Worm (Caenorhabditis elegans) whole organism, young adult: Measurements from ENCODE around the gene ipmk-1.

Source experiments
- C06A6.2 ChIP-seq: fragments of 200-800 bp; sonication (Bioruptor generic); conservative IDR thresholded peaks from 2 replicates; pipeline ENCODE4 v1.3.6; 2022; ENCODE audit warnings: missing genetic modification characterization, missing compliant biosample characterization
- C17E4.6 ChIP-seq: fragments of 200-800 bp; sonication (Bioruptor generic); IDR thresholded peaks from 2 replicates; pipeline ENCODE4 v1.3.6; 2022; ENCODE audit warnings: missing genetic modification reagents, missing genetic modification characterization, missing compliant biosample characterization
- F23B12.7 ChIP-seq: sonication (generic microtip); optimal IDR thresholded peaks from 2 replicates; lab custom pipeline; 2017; ENCODE audit warnings: missing genetic modification characterization, mild to moderate bottlenecking, missing compliant biosample characterization, antibody characterized with exemption, moderate library complexity; ENCODE audit not compliant: insufficient read depth
- F33H1.4 ChIP-seq: fragments of 200-800 bp; sonication (Bioruptor generic); IDR thresholded peaks from 2 replicates; pipeline ENCODE4 v1.3.6; 2022; ENCODE audit warnings: missing genetic modification reagents, missing genetic modification characterization, missing compliant biosample characterization
- F52B5.7 ChIP-seq: sonication (generic microtip); optimal IDR thresholded peaks from 2 replicates; lab custom pipeline; 2016; ENCODE audit warnings: mild to moderate bottlenecking, missing genetic modification characterization, missing compliant biosample characterization
- F57A8.1 ChIP-seq: fragments of 200-800 bp; sonication (Bioruptor generic); optimal IDR thresholded peaks from 2 replicates; lab custom pipeline; 2018; ENCODE audit warnings: mild to moderate bottlenecking, missing genetic modification characterization, moderate library complexity, missing compliant biosample characterization
- K11D2.4 ChIP-seq: fragments of 200-800 bp; sonication (Bioruptor generic); IDR thresholded peaks from 2 replicates; pipeline ENCODE4 v1.3.6; 2022; ENCODE audit warnings: missing genetic modification reagents, missing genetic modification characterization, missing compliant biosample characterization
- T26A5.8 ChIP-seq: sonication (generic microtip); optimal IDR thresholded peaks from 2 replicates; lab custom pipeline; 2016; ENCODE audit warnings: missing genetic modification characterization, missing compliant biosample characterization
- Y56A3A.18 ChIP-seq: fragments of 200-800 bp; sonication (Bioruptor generic); IDR thresholded peaks from 2 replicates; pipeline ENCODE4 v1.3.6; 2022; ENCODE audit warnings: missing genetic modification reagents, missing genetic modification characterization, missing compliant biosample characterization
- Y67H2A.10 ChIP-seq: fragments of 200-800 bp; sonication (Bioruptor generic); conservative IDR thresholded peaks from 2 replicates; pipeline ENCODE4 v1.3.6; 2022; ENCODE audit warnings: missing genetic modification reagents, missing genetic modification characterization, missing compliant biosample characterization
- Y79H2A.3 ChIP-seq: fragments of 200-800 bp; sonication (Bioruptor generic); conservative IDR thresholded peaks from 2 replicates; pipeline ENCODE4 v1.3.6; 2022; ENCODE audit warnings: missing genetic modification reagents, missing genetic modification characterization, missing compliant biosample characterization
- ZK185.1 ChIP-seq: sonication (generic microtip); optimal IDR thresholded peaks from 2 replicates; lab custom pipeline; 2016; ENCODE audit warnings: mild to moderate bottlenecking, missing genetic modification characterization, missing compliant biosample characterization; ENCODE audit not compliant: poor library complexity, severe bottlenecking
- akir-1 ChIP-seq: fragments of 200-800 bp; sonication (Bioruptor generic); optimal IDR thresholded peaks from 2 replicates; lab custom pipeline; 2018; ENCODE audit warnings: mild to moderate bottlenecking, missing genetic modification characterization, moderate library complexity, missing compliant biosample characterization
- attf-6 ChIP-seq: fragments of 200-800 bp; sonication (Bioruptor generic); IDR thresholded peaks from 2 replicates; pipeline ENCODE4 v1.3.6; 2022; ENCODE audit warnings: missing genetic modification reagents, missing genetic modification characterization, missing compliant biosample characterization
- cebp-1 ChIP-seq, 2 experiments: fragments of 200-800 bp in 1 of 2; sonication (Bioruptor generic) in 1 of 2; sonication (generic microtip) in 1 of 2; IDR thresholded peaks in 1 of 2; optimal IDR thresholded peaks in 1 of 2; 2 replicates each; pipeline versions ENCODE4 v1.3.6 to Lab custom; 2017 to 2022; ENCODE audit warnings: missing compliant biosample characterization in 2 of 2, missing genetic modification characterization in 2 of 2, mild to moderate bottlenecking in 1 of 2, missing genetic modification reagents in 1 of 2, moderate library complexity in 1 of 2
- ceh-27 ChIP-seq: fragments of 200-800 bp; sonication (Bioruptor generic); optimal IDR thresholded peaks from 2 replicates; lab custom pipeline; 2018; ENCODE audit warnings: mild to moderate bottlenecking, missing genetic modification characterization, moderate library complexity, missing compliant biosample characterization
- ceh-58 ChIP-seq: fragments of 200-800 bp; sonication (Bioruptor generic); IDR thresholded peaks from 2 replicates; pipeline ENCODE4 v1.3.6; 2022; ENCODE audit warnings: missing genetic modification characterization, missing compliant biosample characterization
- ceh-79 ChIP-seq: sonication (generic microtip); optimal IDR thresholded peaks from 2 replicates; lab custom pipeline; 2017; ENCODE audit warnings: mild to moderate bottlenecking, missing genetic modification characterization, missing compliant biosample characterization
- die-1 ChIP-seq: sonication (generic microtip); optimal IDR thresholded peaks from 2 replicates; lab custom pipeline; 2016; ENCODE audit warnings: missing genotype, mild to moderate bottlenecking, missing genetic modification characterization, missing compliant biosample characterization
- dpff-1 ChIP-seq: sonication (generic microtip); optimal IDR thresholded peaks from 2 replicates; lab custom pipeline; 2017; ENCODE audit warnings: mild to moderate bottlenecking, missing genetic modification characterization, missing compliant biosample characterization
- efl-1 ChIP-seq: fragments of 150-350 bp; optimal IDR thresholded peaks from 2 replicates; lab custom pipeline; 2014; ENCODE audit warnings: missing biosample characterization, missing genetic modification reagents, missing genetic modification characterization
- egl-18 ChIP-seq: fragments of 200-800 bp; sonication (Bioruptor generic); IDR thresholded peaks from 2 replicates; pipeline ENCODE4 v1.3.6; 2022; ENCODE audit warnings: missing genetic modification reagents, missing genetic modification characterization, missing compliant biosample characterization
- egl-44 ChIP-seq: fragments of 200-800 bp; sonication (Bioruptor generic); IDR thresholded peaks from 2 replicates; pipeline ENCODE4 v1.3.6; 2022; ENCODE audit warnings: missing genetic modification reagents, missing genetic modification characterization, missing compliant biosample characterization
- ets-4 ChIP-seq: fragments of 200-800 bp; sonication (Bioruptor generic); optimal IDR thresholded peaks from 2 replicates; lab custom pipeline; 2018; ENCODE audit warnings: mild to moderate bottlenecking, missing genetic modification characterization, missing compliant biosample characterization
- gei-17 ChIP-seq: fragments of 200-800 bp; sonication (Bioruptor generic); optimal IDR thresholded peaks from 2 replicates; lab custom pipeline; 2018; ENCODE audit warnings: mild to moderate bottlenecking, missing genetic modification characterization, missing compliant biosample characterization
- him-1 ChIP-seq: sonication (generic microtip); optimal IDR thresholded peaks from 2 replicates; lab custom pipeline; 2016; ENCODE audit warnings: missing genotype, missing genetic modification reagents, missing genetic modification characterization, missing compliant biosample characterization
- hlh-26 ChIP-seq: fragments of 200-800 bp; sonication (Bioruptor generic); conservative IDR thresholded peaks from 2 replicates; pipeline ENCODE4 v1.3.6; 2022; ENCODE audit warnings: missing genetic modification reagents, missing genetic modification characterization, missing compliant biosample characterization
- hsf-1 ChIP-seq: fragments of 200-800 bp; sonication (Bioruptor generic); IDR thresholded peaks from 2 replicates; pipeline ENCODE4 v1.3.6; 2022; ENCODE audit warnings: missing genetic modification reagents, missing genetic modification characterization, missing compliant biosample characterization
- lag-1 ChIP-seq: fragments of 200-800 bp; sonication (Bioruptor generic); IDR thresholded peaks from 2 replicates; pipeline ENCODE4 v1.3.6; 2022; ENCODE audit warnings: missing genetic modification reagents, missing genetic modification characterization, missing compliant biosample characterization
- lin-35 ChIP-seq, 3 experiments: fragments of 150-350 bp in 2 of 3; sonication (generic microtip) in 1 of 3; optimal IDR thresholded peaks; 2 replicates each; lab custom pipeline; 2014 to 2018; ENCODE audit warnings: missing biosample characterization in 3 of 3, missing genetic modification characterization in 3 of 3, missing genetic modification reagents in 3 of 3
- lin-40 ChIP-seq: sonication (generic microtip); optimal IDR thresholded peaks from 2 replicates; lab custom pipeline; 2016; ENCODE audit warnings: missing genetic modification characterization, mild to moderate bottlenecking, missing compliant biosample characterization, missing genotype, missing genetic modification reagents
- mel-28 ChIP-seq: sonication (generic microtip); optimal IDR thresholded peaks from 2 replicates; lab custom pipeline; 2016; ENCODE audit warnings: borderline replicate concordance, mild to moderate bottlenecking, missing genetic modification characterization, missing compliant biosample characterization
- mxl-1 ChIP-seq: sonication (generic microtip); optimal IDR thresholded peaks from 2 replicates; lab custom pipeline; 2016; ENCODE audit warnings: missing genetic modification characterization, missing compliant biosample characterization
- nhr-120 ChIP-seq: fragments of 200-800 bp; sonication (Bioruptor generic); IDR thresholded peaks from 2 replicates; pipeline ENCODE4 v1.3.6; 2022; ENCODE audit warnings: missing genetic modification characterization, missing compliant biosample characterization
- nhr-27 ChIP-seq: fragments of 200-800 bp; sonication (Bioruptor generic); optimal IDR thresholded peaks from 2 replicates; lab custom pipeline; 2018; ENCODE audit warnings: mild to moderate bottlenecking, missing genetic modification characterization, moderate library complexity, missing compliant biosample characterization
- sdz-38 ChIP-seq: sonication (generic microtip); optimal IDR thresholded peaks from 2 replicates; lab custom pipeline; 2016; ENCODE audit warnings: missing genotype, missing genetic modification characterization, missing compliant biosample characterization
- snpc-1.1 ChIP-seq: sonication (generic microtip); optimal IDR thresholded peaks from 2 replicates; lab custom pipeline; 2017; ENCODE audit warnings: missing genetic modification characterization, mild to moderate bottlenecking, missing compliant biosample characterization, antibody characterized with exemption, moderate library complexity, missing genotype, missing genetic modification reagents; ENCODE audit not compliant: insufficient read depth
- snpc-1.3 ChIP-seq: sonication (generic microtip); optimal IDR thresholded peaks from 2 replicates; lab custom pipeline; 2017; ENCODE audit warnings: missing genetic modification characterization, mild to moderate bottlenecking, missing compliant biosample characterization, antibody characterized with exemption, moderate library complexity, missing genotype, missing genetic modification reagents; ENCODE audit not compliant: insufficient read depth
- snpc-4 ChIP-seq, 5 experiments: fragments of 150-350 bp in 1 of 5; sonication (generic microtip) in 4 of 5; optimal IDR thresholded peaks; 2 replicates each; lab custom pipeline; 2014 to 2018; ENCODE audit warnings: missing genetic modification characterization in 5 of 5, missing biosample characterization in 3 of 5, antibody characterized with exemption in 2 of 5, mild to moderate bottlenecking in 2 of 5, missing compliant biosample characterization in 2 of 5, missing genotype in 2 of 5, moderate library complexity in 2 of 5, missing genetic modification reagents in 1 of 5
- sptf-2 ChIP-seq: fragments of 200-800 bp; sonication (Bioruptor generic); optimal IDR thresholded peaks from 2 replicates; lab custom pipeline; 2018; ENCODE audit warnings: mild to moderate bottlenecking, missing genetic modification characterization, missing compliant biosample characterization
- tlf-1 ChIP-seq: fragments of 200-800 bp; sonication (Bioruptor generic); optimal IDR thresholded peaks from 2 replicates; lab custom pipeline; 2018; ENCODE audit warnings: mild to moderate bottlenecking, missing genetic modification characterization, missing compliant biosample characterization
- unc-62 ChIP-seq: fragments of 150-350 bp; optimal IDR thresholded peaks from 2 replicates; lab custom pipeline; 2014; ENCODE audit warnings: missing biosample characterization, missing genetic modification reagents, missing genetic modification characterization
- xnd-1 ChIP-seq: sonication (generic microtip); optimal IDR thresholded peaks from 2 replicates; lab custom pipeline; 2016; ENCODE audit warnings: missing genotype, missing genetic modification reagents, missing genetic modification characterization, missing compliant biosample characterization
- ztf-28 ChIP-seq: fragments of 200-800 bp; sonication (Bioruptor generic); IDR thresholded peaks from 2 replicates; pipeline ENCODE4 v1.3.6; 2022; ENCODE audit warnings: missing genetic modification reagents, missing genetic modification characterization, missing compliant biosample characterization

ipmk-1 gene

DNA sequence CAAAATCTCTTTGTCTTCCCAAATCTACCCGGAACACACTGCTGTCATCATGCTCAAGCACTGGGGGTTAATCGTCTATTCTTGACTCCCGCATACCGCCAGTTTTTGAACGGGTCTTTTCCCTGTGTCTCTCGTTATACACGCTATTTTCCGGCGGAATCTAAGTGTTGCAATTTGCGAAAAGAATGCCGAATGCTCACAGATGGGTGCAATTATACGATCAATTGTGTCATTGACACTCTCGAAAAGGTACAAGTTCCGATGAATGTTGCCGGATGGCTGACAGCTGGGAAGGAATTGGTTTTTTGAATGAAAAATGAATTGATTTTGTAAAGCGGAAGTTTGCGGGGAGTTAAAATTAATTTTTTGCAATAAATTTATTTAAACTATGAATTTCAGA lies 4.0 kb downstream of the ipmk-1 start:
- no peak for TF ChIP-seq K11D2.4
- no peak for TF ChIP-seq nhr-27 (tag; lab: Kevin White, UChicago)
- TF ChIP-seq C06A6.2 = no peak
- no peak for TF ChIP-seq mel-28 (tag; lab: Kevin White, UChicago)
- TF ChIP-seq mxl-1 (tag; lab: Kevin White, UChicago) = no peak
- TF ChIP-seq hsf-1 (GFP tag; lab: Robert Waterston, UW) = no peak
- no peak for TF ChIP-seq ceh-58 (GFP tag; lab: Robert Waterston, UW)
- no peak for TF ChIP-seq him-1 (tag; lab: Kevin White, UChicago)
- no peak for TF ChIP-seq attf-6 (GFP tag; lab: Robert Waterston, UW)
- TF ChIP-seq F52B5.7 (tag; lab: Kevin White, UChicago) = no peak

ce11 chrIV:12558925-12559450 lies 11.1 kb downstream of the ipmk-1 start, which contains the start of the genes ZK795.2 and ZK795.3:
TSS of gene ZK795.2 (minus strand) at chrIV:12558975.
TSS of gene ZK795.3 (plus strand) at chrIV:12559365.
- TF ChIP-seq gei-17 = no peak
- no peak for TF ChIP-seq unc-62 (GFP tag; lab: Kevin White, UChicago)
- no peak for TF ChIP-seq dpff-1 (tag; lab: Kevin White, UChicago)
- no peak for TF ChIP-seq ceh-27
- peak; percentile 35 for TF ChIP-seq F23B12.7
- no peak for TF ChIP-seq C17E4.6 (GFP tag; lab: Robert Waterston, UW)
- peak; percentile 87 for TF ChIP-seq efl-1 (GFP tag; lab: Kevin White, UChicago)
- peak; percentile 2 for TF ChIP-seq him-1 (tag; lab: Kevin White, UChicago)
- TF ChIP-seq lag-1 = no peak
- TF ChIP-seq T26A5.8 (tag; lab: Kevin White, UChicago) = no peak
- no peak for TF ChIP-seq snpc-1.1
- TF ChIP-seq ceh-79 (tag; lab: Kevin White, UChicago) = no peak
- TF ChIP-seq Y79H2A.3 = no peak
- TF ChIP-seq sdz-38 (tag; lab: Kevin White, UChicago) = no peak
- TF ChIP-seq ZK185.1 (tag; lab: Kevin White, UChicago) = peak; percentile 23
- TF ChIP-seq tlf-1 (GFP tag; lab: Kevin White, UChicago) = no peak
- no peak for TF ChIP-seq F57A8.1 (GFP tag; lab: Kevin White, UChicago)
- no peak for TF ChIP-seq ceh-58 (GFP tag; lab: Robert Waterston, UW)
- TF ChIP-seq hsf-1 (GFP tag; lab: Robert Waterston, UW) = no peak
- TF ChIP-seq F52B5.7 (tag; lab: Kevin White, UChicago) = no peak
- TF ChIP-seq lin-35 (GFP tag; optimal IDR thresholded peaks at IDR 0.05; lab: Kevin White, UChicago) = peak; percentile 71 to 95 (median 76)
- TF ChIP-seq snpc-4 (GFP tag; optimal IDR thresholded peaks at IDR 0.05; lab: Kevin White, UChicago) = no peak
- TF ChIP-seq snpc-4 (tag; optimal IDR thresholded peaks at IDR 0.05; lab: Kevin White, UChicago) = no peak
- TF ChIP-seq die-1 (tag; lab: Kevin White, UChicago) = no peak
- no peak for TF ChIP-seq ets-4 (GFP tag; lab: Kevin White, UChicago)
- TF ChIP-seq lin-40 (tag; lab: Kevin White, UChicago) = peak; percentile 31
- no peak for TF ChIP-seq akir-1
- no peak for TF ChIP-seq hlh-26
- TF ChIP-seq xnd-1 (tag; lab: Kevin White, UChicago) = no peak
- TF ChIP-seq ztf-28 = no peak
- TF ChIP-seq nhr-120 (GFP tag; lab: Robert Waterston, UW) = no peak
- TF ChIP-seq sptf-2 (GFP tag; lab: Kevin White, UChicago) = no peak
- no peak for TF ChIP-seq egl-18 (GFP tag; lab: Robert Waterston, UW)
- TF ChIP-seq cebp-1 (GFP tag; IDR thresholded peaks at IDR 0.05; lab: Robert Waterston, UW) = no peak
- no peak for TF ChIP-seq cebp-1 (tag; optimal IDR thresholded peaks at IDR 0.05; lab: Kevin White, UChicago)
- no peak for TF ChIP-seq Y67H2A.10 (GFP tag; lab: Robert Waterston, UW)
- peak; percentile 51 for TF ChIP-seq F33H1.4 (GFP tag; lab: Robert Waterston, UW)
- no peak for TF ChIP-seq Y56A3A.18
- TF ChIP-seq egl-44 = no peak
- TF ChIP-seq snpc-1.3 = no peak
